Fruit fly (Drosophila melanogaster) whole organism, embryonic: ENCODE results near the gene MAGE.

Experiments used
- Antp ChIP-seq: fragments of 200-800 bp; sonication (Bioruptor generic); optimal IDR thresholded peaks from 3 replicates; lab custom pipeline; 2016; ENCODE audit warnings: missing biosample characterization, missing genetic modification characterization
- Atf3 ChIP-seq: fragments of 200-800 bp; sonication (Bioruptor generic); optimal IDR thresholded peaks from 3 replicates; lab custom pipeline; 2016; ENCODE audit warnings: missing biosample characterization, missing genetic modification characterization
- CG10147 ChIP-seq: fragments of 200-800 bp; sonication (Bioruptor generic); optimal IDR thresholded peaks from 2 replicates; lab custom pipeline; 2019; ENCODE audit warnings: missing biosample characterization, mild to moderate bottlenecking, missing genetic modification characterization, moderate library complexity
- CG11695 ChIP-seq: fragments of 200-800 bp; sonication (Bioruptor generic); IDR thresholded peaks from 3 replicates; pipeline ENCODE4 v1.3.6; 2022; ENCODE audit warnings: missing biosample characterization, missing genetic modification characterization
- CG12942 ChIP-seq: fragments of 200-800 bp; sonication (Bioruptor generic); optimal IDR thresholded peaks from 3 replicates; lab custom pipeline; 2016; ENCODE audit warnings: missing biosample characterization, missing genetic modification characterization
- CG13296 ChIP-seq: fragments of 200-800 bp; sonication (Bioruptor generic); optimal IDR thresholded peaks from 3 replicates; lab custom pipeline; 2018; ENCODE audit warnings: missing biosample characterization, mild to moderate bottlenecking, missing genetic modification characterization
- CG17385 ChIP-seq: fragments of 200-800 bp; sonication (Bioruptor generic); optimal IDR thresholded peaks from 3 replicates; lab custom pipeline; 2018; ENCODE audit warnings: missing biosample characterization, mild to moderate bottlenecking, missing genetic modification characterization
- CG2678 ChIP-seq: fragments of 200-800 bp; sonication (Bioruptor generic); optimal IDR thresholded peaks from 3 replicates; lab custom pipeline; 2019; ENCODE audit warnings: missing biosample characterization, mild to moderate bottlenecking, missing genetic modification characterization, moderate library complexity
- CG2889 ChIP-seq: fragments of 200-800 bp; sonication (Bioruptor generic); IDR thresholded peaks from 3 replicates; pipeline ENCODE4 v1.3.6; 2022; ENCODE audit warnings: missing biosample characterization, missing genetic modification characterization
- CG31365 ChIP-seq: fragments of 200-800 bp; sonication (Bioruptor generic); optimal IDR thresholded peaks from 2 replicates; lab custom pipeline; 2018; ENCODE audit warnings: missing biosample characterization, mild to moderate bottlenecking, missing genetic modification characterization
- CG34376 ChIP-seq: fragments of 200-800 bp; sonication (Bioruptor generic); optimal IDR thresholded peaks from 2 replicates; lab custom pipeline; 2018; ENCODE audit warnings: missing biosample characterization, mild to moderate bottlenecking, missing genetic modification characterization
- CG4360 ChIP-seq: fragments of 200-800 bp; sonication (Bioruptor generic); IDR thresholded peaks from 2 replicates; pipeline ENCODE4 v1.3.6; 2022; ENCODE audit warnings: missing biosample characterization, missing genetic modification characterization
- CG4820 ChIP-seq: fragments of 200-800 bp; sonication (Bioruptor generic); optimal IDR thresholded peaks from 3 replicates; lab custom pipeline; 2016; ENCODE audit warnings: missing biosample characterization, missing genetic modification characterization
- CG7357 ChIP-seq: fragments of 200-800 bp; sonication (Bioruptor generic); IDR thresholded peaks from 3 replicates; pipeline ENCODE4 v1.3.6; 2022; ENCODE audit warnings: missing biosample characterization, missing genetic modification characterization
- CG7372 ChIP-seq: fragments of 200-800 bp; sonication (Bioruptor generic); IDR thresholded peaks from 2 replicates; pipeline ENCODE4 v1.3.6; 2022; ENCODE audit warnings: missing biosample characterization, missing genetic modification characterization
- CG7786 ChIP-seq: fragments of 200-800 bp; sonication (Bioruptor generic); optimal IDR thresholded peaks from 2 replicates; lab custom pipeline; 2016; ENCODE audit warnings: missing biosample characterization, missing genetic modification characterization
- CTCF ChIP-seq: fragments of 200-800 bp; sonication (Bioruptor generic); optimal IDR thresholded peaks from 2 replicates; lab custom pipeline; 2017; ENCODE audit warnings: missing biosample characterization, mild to moderate bottlenecking, missing genetic modification characterization, moderate library complexity
- CrebB ChIP-seq: fragments of 200-800 bp; sonication (Bioruptor generic); optimal IDR thresholded peaks from 3 replicates; lab custom pipeline; 2018; ENCODE audit warnings: missing biosample characterization, mild to moderate bottlenecking, missing genetic modification characterization
- D ChIP-seq, 2 experiments: fragments of 200-800 bp in 1 of 2; fragments of >200 bp in 1 of 2; sonication (Bioruptor generic) in 1 of 2; optimal IDR thresholded peaks; 2 replicates in 1 of 2; 3 replicates in 1 of 2; lab custom pipeline; 2017; ENCODE audit warnings: mild to moderate bottlenecking in 1 of 2, missing biosample characterization in 1 of 2, missing genetic modification characterization in 1 of 2, missing genetic modification reagents in 1 of 2
- D19A ChIP-seq: fragments of 200-800 bp; optimal IDR thresholded peaks from 3 replicates; lab custom pipeline; 2019; ENCODE audit warnings: missing biosample characterization, mild to moderate bottlenecking, missing genetic modification characterization, moderate library complexity
- Dfd ChIP-seq, 2 experiments: fragments of >200 bp; optimal IDR thresholded peaks; 2 replicates each; lab custom pipeline; 2017; ENCODE audit warnings: missing biosample characterization in 2 of 2, missing genetic modification characterization in 2 of 2
- Dip3 ChIP-seq: fragments of 200-800 bp; sonication (Bioruptor generic); optimal IDR thresholded peaks from 3 replicates; lab custom pipeline; 2016; ENCODE audit warnings: missing biosample characterization, missing genetic modification characterization
- Eip74EF ChIP-seq, 2 experiments: fragments of 200-800 bp in 1 of 2; fragments of >200 bp in 1 of 2; sonication (Bioruptor generic) in 1 of 2; optimal IDR thresholded peaks; 2 replicates each; lab custom pipeline; 2017 to 2019; ENCODE audit warnings: missing biosample characterization in 2 of 2, missing genetic modification characterization in 2 of 2, mild to moderate bottlenecking in 1 of 2, moderate library complexity in 1 of 2
- Elba2 ChIP-seq: fragments of 200-800 bp; sonication (Bioruptor generic); optimal IDR thresholded peaks from 3 replicates; lab custom pipeline; 2016; ENCODE audit warnings: missing biosample characterization, missing genetic modification characterization
- Ets65A ChIP-seq: fragments of 200-800 bp; sonication (Bioruptor generic); peaks from one replicate; lab custom pipeline; 2016; ENCODE audit warnings: missing biosample characterization, missing genetic modification characterization
- Hey ChIP-seq: fragments of 200-800 bp; sonication (Bioruptor generic); optimal IDR thresholded peaks from 3 replicates; lab custom pipeline; 2018; ENCODE audit warnings: missing biosample characterization, mild to moderate bottlenecking, missing genetic modification characterization
- MTF-1 ChIP-seq: fragments of 200-800 bp; sonication (Bioruptor generic); optimal IDR thresholded peaks from 2 replicates; lab custom pipeline; 2018; ENCODE audit warnings: missing biosample characterization, mild to moderate bottlenecking, missing genetic modification characterization, borderline replicate concordance
- Ravus ChIP-seq: fragments of 200-800 bp; sonication (Bioruptor generic); IDR thresholded peaks from 2 replicates; pipeline ENCODE4 v1.3.6; 2022; ENCODE audit warnings: missing biosample characterization, missing genetic modification characterization
- Side ChIP-seq: fragments of 200-800 bp; sonication (Bioruptor generic); optimal IDR thresholded peaks from 2 replicates; lab custom pipeline; 2016; ENCODE audit warnings: missing biosample characterization, missing genetic modification characterization
- Ssrp ChIP-seq: fragments of 200-800 bp; sonication (Bioruptor generic); optimal IDR thresholded peaks from 2 replicates; lab custom pipeline; 2018; ENCODE audit warnings: missing biosample characterization, mild to moderate bottlenecking, missing genetic modification characterization, moderate library complexity
- TFAM ChIP-seq: fragments of 200-800 bp; sonication (Bioruptor generic); optimal IDR thresholded peaks from 2 replicates; lab custom pipeline; 2017; ENCODE audit warnings: missing biosample characterization, missing genetic modification characterization, inconsistent platforms
- ac ChIP-seq: fragments of 200-800 bp; sonication (Bioruptor generic); optimal IDR thresholded peaks from 3 replicates; lab custom pipeline; 2017; ENCODE audit warnings: missing biosample characterization, mild to moderate bottlenecking, missing genetic modification characterization
- bigmax ChIP-seq: fragments of 200-800 bp; sonication (Bioruptor generic); optimal IDR thresholded peaks from 2 replicates; lab custom pipeline; 2018; ENCODE audit warnings: missing biosample characterization, mild to moderate bottlenecking, missing genetic modification characterization
- btn ChIP-seq: fragments of 200-800 bp; sonication (Bioruptor generic); optimal IDR thresholded peaks from 2 replicates; lab custom pipeline; 2016; ENCODE audit warnings: missing biosample characterization, missing genetic modification characterization
- cad ChIP-seq: fragments of >200 bp; optimal IDR thresholded peaks from 2 replicates; lab custom pipeline; 2017; ENCODE audit warnings: missing biosample characterization, missing genetic modification characterization
- crol ChIP-seq: fragments of 200-800 bp; sonication (Bioruptor generic); IDR thresholded peaks from 2 replicates; pipeline ENCODE4 v1.3.6; 2022; ENCODE audit warnings: missing biosample characterization, missing genetic modification characterization
- crp ChIP-seq, 2 experiments: fragments of 200-800 bp; sonication (Bioruptor generic); optimal IDR thresholded peaks; 2 replicates in 1 of 2; 3 replicates in 1 of 2; lab custom pipeline; 2017; ENCODE audit warnings: missing biosample characterization in 2 of 2, missing genetic modification characterization in 2 of 2, mild to moderate bottlenecking in 1 of 2, moderate library complexity in 1 of 2
- esg ChIP-seq: fragments of 200-800 bp; sonication (Bioruptor generic); conservative IDR thresholded peaks from 2 replicates; pipeline ENCODE4 v1.3.6; 2022; ENCODE audit warnings: missing biosample characterization, missing genetic modification characterization
- exex ChIP-seq: fragments of 200-800 bp; sonication (Bioruptor generic); optimal IDR thresholded peaks from 4 replicates; lab custom pipeline; 2018; ENCODE audit warnings: missing biosample characterization, mild to moderate bottlenecking, missing genetic modification characterization, moderate library complexity
- hth ChIP-seq: fragments of >200 bp; optimal IDR thresholded peaks from 2 replicates; lab custom pipeline; 2017; ENCODE audit warnings: inconsistent platforms
- jumu ChIP-seq: fragments of 200-800 bp; sonication (Bioruptor generic); optimal IDR thresholded peaks from 3 replicates; lab custom pipeline; 2016; ENCODE audit warnings: missing biosample characterization, missing genetic modification characterization
- kah ChIP-seq: fragments of 200-800 bp; sonication (Bioruptor generic); optimal IDR thresholded peaks from 2 replicates; lab custom pipeline; 2018; ENCODE audit warnings: missing biosample characterization, mild to moderate bottlenecking, missing genetic modification characterization
- onecut ChIP-seq: fragments of 200-800 bp; sonication (Bioruptor generic); IDR thresholded peaks from 2 replicates; pipeline ENCODE4 v1.3.6; 2022; ENCODE audit warnings: missing biosample characterization, missing genetic modification characterization
- pfk ChIP-seq: fragments of 200-800 bp; sonication (Bioruptor generic); optimal IDR thresholded peaks from 2 replicates; lab custom pipeline; 2018; ENCODE audit warnings: missing biosample characterization, mild to moderate bottlenecking, missing genetic modification characterization, moderate library complexity
- pros ChIP-seq: fragments of 200-800 bp; sonication (Bioruptor generic); optimal IDR thresholded peaks from 3 replicates; lab custom pipeline; 2019; ENCODE audit warnings: missing biosample characterization, mild to moderate bottlenecking, missing genetic modification characterization, moderate library complexity
- ro ChIP-seq: fragments of 200-800 bp; sonication (Bioruptor generic); IDR thresholded peaks from 2 replicates; pipeline ENCODE4 v1.3.6; 2022; ENCODE audit warnings: missing biosample characterization, missing genetic modification characterization
- sc ChIP-seq, 3 experiments: fragments of >200 bp in 2 of 3; fragments of 200-800 bp in 1 of 3; sonication (Bioruptor generic) in 1 of 3; optimal IDR thresholded peaks; 2 replicates in 2 of 3; 3 replicates in 1 of 3; lab custom pipeline; 2017; ENCODE audit warnings: mild to moderate bottlenecking in 1 of 3, missing biosample characterization in 1 of 3, missing genetic modification characterization in 1 of 3, missing genetic modification reagents in 1 of 3
- sens ChIP-seq: fragments of 200-800 bp; sonication (Bioruptor generic); peaks from one replicate; lab custom pipeline; 2016; ENCODE audit warnings: missing biosample characterization, missing genetic modification characterization
- sob ChIP-seq: fragments of 200-800 bp; sonication (Bioruptor generic); IDR thresholded peaks from 2 replicates; pipeline ENCODE4 v1.3.6; 2022; ENCODE audit warnings: missing biosample characterization, missing genetic modification characterization
- twi ChIP-seq: fragments of 200-800 bp; optimal IDR thresholded peaks from 2 replicates; lab custom pipeline; 2019; ENCODE audit warnings: missing biosample characterization, mild to moderate bottlenecking, missing genetic modification characterization, moderate library complexity
- wdn ChIP-seq: fragments of 200-800 bp; sonication (Bioruptor generic); IDR thresholded peaks from 2 replicates; pipeline ENCODE4 v1.3.6; 2022; ENCODE audit warnings: missing biosample characterization, missing genetic modification characterization

The MAGE gene

DNA sequence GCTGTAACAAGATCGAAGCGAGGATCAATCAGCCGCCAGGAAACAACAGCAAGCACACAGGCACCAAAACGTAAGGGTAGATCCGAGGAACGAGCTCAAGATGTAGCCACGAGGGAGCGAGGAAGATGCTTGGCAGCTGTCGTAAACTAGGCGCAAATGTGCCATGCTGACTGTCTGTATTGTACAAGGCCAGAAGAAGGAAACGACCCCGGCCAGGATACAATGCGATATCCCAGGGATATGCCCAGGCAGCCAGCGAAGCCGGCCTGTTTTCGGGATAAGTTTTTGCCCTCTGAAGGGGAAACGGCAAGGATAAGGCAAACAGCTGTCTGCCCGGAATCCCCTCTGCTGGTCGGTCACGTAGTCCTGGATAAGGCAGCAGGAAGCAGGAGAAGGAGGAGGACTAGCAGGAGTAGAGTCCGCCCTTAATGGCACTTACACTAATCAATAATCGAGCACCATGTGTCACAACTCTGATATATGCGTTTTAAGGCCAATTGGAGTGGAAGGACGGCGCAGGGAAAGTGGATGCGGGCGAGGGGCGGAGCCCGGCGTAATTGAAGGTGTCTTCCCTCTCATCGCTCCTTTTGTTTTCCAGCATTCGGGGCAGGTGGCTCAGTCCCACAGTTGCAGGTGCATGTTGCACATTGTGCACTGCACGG, 49.3 kb downstream of the MAGE start (continued):
- TF ChIP-seq Side (GFP tag; lab: Kevin White, UChicago) (no peak), MTF-1 (GFP tag; lab: Kevin White, UChicago) (no peak), Dfd (GFP tag; optimal IDR thresholded peaks at IDR 0.05; lab: Kevin White, UChicago) (no peak), cad (peak; percentile 49), CrebB (no peak), D (optimal IDR thresholded peaks at IDR 0.05; lab: Kevin White, UChicago) (peak; percentile 94), D (GFP tag; optimal IDR thresholded peaks at IDR 0.05; lab: Kevin White, UChicago) (no peak), Eip74EF (GFP tag; optimal IDR thresholded peaks at IDR 0.05; lab: Kevin White, UChicago) (no peak), Atf3 (GFP tag; lab: Kevin White, UChicago) (no peak), Ets65A (peak; percentile 14), ac (GFP tag; lab: Kevin White, UChicago) (peak; percentile 84), crp (GFP tag; optimal IDR thresholded peaks at IDR 0.05; lab: Kevin White, UChicago) (no peak), bigmax (no peak), jumu (GFP tag; lab: Kevin White, UChicago) (no peak), CG31365 (no peak), Ravus (GFP tag; lab: Robert Waterston, UW) (no peak), CG13296 (GFP tag; lab: Kevin White, UChicago) (no peak), ro (GFP tag; lab: Robert Waterston, UW) (no peak), crol (GFP tag; lab: Robert Waterston, UW) (peak; percentile 62; the same call in 1 of the 2 replicates), CG2889 (no peak), sc (optimal IDR thresholded peaks at IDR 0.05; lab: Kevin White, UChicago) (no peak), sc (GFP tag; optimal IDR thresholded peaks at IDR 0.05; lab: Kevin White, UChicago) (no peak), sob (no peak), CG7372 (GFP tag; lab: Robert Waterston, UW) (no peak), CG7786 (no peak), TFAM (GFP tag; lab: Kevin White, UChicago) (no peak), Hey (tag; lab: Kevin White, UChicago) (no peak), wdn (no peak), Elba2 (GFP tag; lab: Kevin White, UChicago) (peak; percentile 18), twi (peak; percentile 93), pros (GFP tag; lab: Kevin White, UChicago) (peak; percentile 90), pfk (GFP tag; lab: Kevin White, UChicago) (no peak), CG17385 (GFP tag; lab: Kevin White, UChicago) (no peak), CG4360 (GFP tag; lab: Robert Waterston, UW) (0 out of 2 replicates have a peak, but pooled peaks have one; percentile 22), D19A (tag; lab: Kevin White, UChicago) (no peak), btn (GFP tag; lab: Kevin White, UChicago) (no peak), exex (tag; lab: Kevin White, UChicago) (no peak), CG11695 (GFP tag; lab: Robert Waterston, UW) (no peak), Ssrp (tag; lab: Kevin White, UChicago) (no peak), CG2678 (tag; lab: Kevin White, UChicago) (no peak), hth (lab: Kevin White, UChicago) (peak; percentile 62), CG34376 (GFP tag; lab: Kevin White, UChicago) (no peak), sens (GFP tag; lab: Kevin White, UChicago) (peak; percentile 70), esg (GFP tag; lab: Robert Waterston, UW) (no peak), CG7357 (GFP tag; lab: Robert Waterston, UW) (no peak), kah (no peak), CG10147 (no peak), Antp (GFP tag; lab: Kevin White, UChicago) (no peak), Dip3 (GFP tag; lab: Kevin White, UChicago) (no peak), CG12942 (no peak), onecut (GFP tag; lab: Robert Waterston, UW) (peak; percentile 43; the same call in 1 of the 2 replicates), CG4820 (GFP tag; lab: Kevin White, UChicago) (no peak), CTCF (GFP tag; lab: Kevin White, UChicago) (no peak)
